Worm (Caenorhabditis elegans): ENCODE measurements around the gene cpsf-3.

cpsf-3 gene

ce11 chrIV:13252211-13252610, 30.5 kb downstream of the cpsf-3 start, which contains the start of gene ttr-51:
TSS of gene ttr-51 (minus strand) at chrIV:13252311.
- TF ChIP-seq sox-2 (GFP tag; IDR thresholded peaks at IDR 0.05) = no peak
- TF ChIP-seq ref-2 (tag; optimal IDR thresholded peaks at IDR 0.05) = no peak
- no peak for TF ChIP-seq mec-3 (tag; optimal IDR thresholded peaks at IDR 0.05; ENCODE audit: borderline replicate concordance)
- TF ChIP-seq fkh-10 (GFP tag; optimal IDR thresholded peaks at IDR 0.05) = no peak
- no peak for TF ChIP-seq pax-1 (tag; optimal IDR thresholded peaks at IDR 0.05)

- no peak for TF ChIP-seq Y22D7AL.16 (tag; optimal IDR thresholded peaks at IDR 0.05)
- no peak for TF ChIP-seq syd-9 (tag; optimal IDR thresholded peaks at IDR 0.05)
- TF ChIP-seq madf-2 (tag; optimal IDR thresholded peaks at IDR 0.05) = no peak
- TF ChIP-seq lin-11 (tag; optimal IDR thresholded peaks at IDR 0.05) = no peak
- TF ChIP-seq zip-5 (tag; optimal IDR thresholded peaks at IDR 0.05) = no peak
- TF ChIP-seq ceh-9 (tag; optimal IDR thresholded peaks at IDR 0.05) = no peak
- TF ChIP-seq hlh-6 (tag; optimal IDR thresholded peaks at IDR 0.05) = no peak
- no peak for TF ChIP-seq ceh-34 (tag; optimal IDR thresholded peaks at IDR 0.05)
- TF ChIP-seq pha-2 (tag; optimal IDR thresholded peaks at IDR 0.05) = no peak
- TF ChIP-seq fkh-10 (GFP tag; optimal IDR thresholded peaks at IDR 0.05) = no peak
- no peak for TF ChIP-seq ceh-30 (tag; optimal IDR thresholded peaks at IDR 0.05)
- no peak for TF ChIP-seq ceh-45 (GFP tag; IDR thresholded peaks at IDR 0.05)
- TF ChIP-seq eyg-1 (tag; optimal IDR thresholded peaks at IDR 0.05) = no peak
- TF ChIP-seq ref-2 (tag; optimal IDR thresholded peaks at IDR 0.05) = no peak
Observed at ce11 chrIV:13250243-13250642, 32.4 kb downstream of the cpsf-3 start.

- TF ChIP-seq tbx-2 (tag; optimal IDR thresholded peaks at IDR 0.05) (no peak), hlh-6 (tag; optimal IDR thresholded peaks at IDR 0.05) (no peak), Y22D7AL.16 (tag; optimal IDR thresholded peaks at IDR 0.05) (no peak), K09A11.1 (tag; optimal IDR thresholded peaks at IDR 0.05; ENCODE audit: insufficient read depth) (no peak), dve-1 (tag; optimal IDR thresholded peaks at IDR 0.05) (no peak), elt-4 (tag; optimal IDR thresholded peaks at IDR 0.05) (no peak), F13H6.1 (tag; optimal IDR thresholded peaks at IDR 0.05) (no peak), fkh-10 (GFP tag; optimal IDR thresholded peaks at IDR 0.05) (no peak)
Observed at ce11 chrIV:13247780-13248179, 34.9 kb downstream of the cpsf-3 start.

- TF ChIP-seq pha-4 (tag; optimal IDR thresholded peaks at IDR 0.05) = no peak
- no peak for TF ChIP-seq mec-3 (tag; optimal IDR thresholded peaks at IDR 0.05; ENCODE audit: borderline replicate concordance)
Observed at ce11 chrIV:13246961-13247360, 35.7 kb downstream of the cpsf-3 start, which contains the start of gene JC8.7. TSS of gene JC8.7 (plus strand) at chrIV:13247261.

ce11 chrIV:13244024-13244423, 38.7 kb downstream of the cpsf-3 start, which contains the start of gene cox-11:
TSS of gene cox-11 (plus strand) at chrIV:13244324.
- no peak for TF ChIP-seq npax-4 (tag; optimal IDR thresholded peaks at IDR 0.05)
- no peak for TF ChIP-seq pha-4 (tag; optimal IDR thresholded peaks at IDR 0.05)
- TF ChIP-seq tbx-7 (tag; optimal IDR thresholded peaks at IDR 0.05) = no peak
- no peak for TF ChIP-seq sdc-2 (tag; optimal IDR thresholded peaks at IDR 0.05)
- no peak for TF ChIP-seq lim-6 (tag; optimal IDR thresholded peaks at IDR 0.05)
- TF ChIP-seq ahr-1 (tag; optimal IDR thresholded peaks at IDR 0.05) = no peak
- no peak for TF ChIP-seq nhr-232 (tag; optimal IDR thresholded peaks at IDR 0.05)
- TF ChIP-seq tbx-2 (tag; optimal IDR thresholded peaks at IDR 0.05) = no peak
- no peak for TF ChIP-seq hlh-6 (tag; optimal IDR thresholded peaks at IDR 0.05)
- no peak for TF ChIP-seq lin-11 (tag; optimal IDR thresholded peaks at IDR 0.05)
- TF ChIP-seq ceh-2 (tag; optimal IDR thresholded peaks at IDR 0.05) = no peak
- TF ChIP-seq sox-2 (GFP tag; IDR thresholded peaks at IDR 0.05) = no peak
- TF ChIP-seq madf-2 (tag; optimal IDR thresholded peaks at IDR 0.05) = no peak
- TF ChIP-seq hlh-8 (tag; optimal IDR thresholded peaks at IDR 0.05) = no peak
- no peak for TF ChIP-seq dve-1 (tag; optimal IDR thresholded peaks at IDR 0.05)
- TF ChIP-seq hlh-15 (tag; optimal IDR thresholded peaks at IDR 0.05) = no peak
- no peak for TF ChIP-seq hlh-30 (tag; optimal IDR thresholded peaks at IDR 0.05; ENCODE audit: insufficient read depth)
- TF ChIP-seq pqm-1 (tag; optimal IDR thresholded peaks at IDR 0.05) = no peak
